Worm (Caenorhabditis elegans) whole organism, L2 larva: ENCODE data around the gene btb-4.
"Not testable (repeated sequence)": the region's sequence is repeated elsewhere in the genome, so short reads cannot be mapped to it uniquely, and the experiment has no call there.

ENCODE experiments used
- C34F6.9 ChIP-seq: fragments of 150-350 bp; optimal IDR thresholded peaks from 2 replicates; lab custom pipeline; 2014; ENCODE audit warnings: missing biosample characterization, missing genetic modification characterization
- F13H6.1 ChIP-seq: sonication (generic microtip); optimal IDR thresholded peaks from 2 replicates; lab custom pipeline; 2016; ENCODE audit warnings: missing genetic modification characterization, missing compliant biosample characterization
- Y55F3AM.14 ChIP-seq: fragments of 200-800 bp; sonication (Bioruptor generic); optimal IDR thresholded peaks from 2 replicates; lab custom pipeline; 2018; ENCODE audit warnings: mild to moderate bottlenecking, missing genetic modification characterization, missing compliant biosample characterization
- alr-1 ChIP-seq: fragments of 150-350 bp; optimal IDR thresholded peaks from 2 replicates; lab custom pipeline; 2014; ENCODE audit warnings: missing biosample characterization, missing genetic modification characterization
- blmp-1 ChIP-seq: sonication (generic microtip); optimal IDR thresholded peaks from 2 replicates; lab custom pipeline; 2017; ENCODE audit warnings: missing genetic modification characterization, mild to moderate bottlenecking, missing compliant biosample characterization, antibody characterized with exemption, moderate library complexity; ENCODE audit not compliant: insufficient read depth
- ceh-16 ChIP-seq: fragments of 150-350 bp; optimal IDR thresholded peaks from 2 replicates; lab custom pipeline; 2014; ENCODE audit warnings: missing biosample characterization, missing genetic modification characterization
- ceh-82 ChIP-seq: fragments of 150-350 bp; optimal IDR thresholded peaks from 2 replicates; lab custom pipeline; 2014; ENCODE audit warnings: missing biosample characterization, missing genetic modification characterization
- dmd-4 ChIP-seq: sonication (generic microtip); optimal IDR thresholded peaks from 2 replicates; lab custom pipeline; 2017; ENCODE audit warnings: missing biosample characterization, missing genetic modification characterization
- egl-27 ChIP-seq: sonication (generic microtip); optimal IDR thresholded peaks from 3 replicates; lab custom pipeline; 2017; ENCODE audit warnings: missing biosample characterization, missing genetic modification reagents, missing genetic modification characterization
- elt-1 ChIP-seq: fragments of 150-350 bp; optimal IDR thresholded peaks from 2 replicates; lab custom pipeline; 2014; ENCODE audit warnings: missing biosample characterization, missing genetic modification characterization
- elt-3 ChIP-seq: sonication (generic microtip); optimal IDR thresholded peaks from 2 replicates; lab custom pipeline; 2017; ENCODE audit warnings: missing biosample characterization, missing genetic modification characterization
- fos-1 ChIP-seq: fragments of 150-350 bp; optimal IDR thresholded peaks from 2 replicates; lab custom pipeline; 2014; ENCODE audit warnings: missing biosample characterization, missing genetic modification characterization
- gmeb-1 ChIP-seq: fragments of 150-350 bp; optimal IDR thresholded peaks from 2 replicates; lab custom pipeline; 2014; ENCODE audit warnings: missing biosample characterization, missing genetic modification characterization
- lin-11 ChIP-seq: fragments of 150-350 bp; sonication (generic microtip); optimal IDR thresholded peaks from 2 replicates; lab custom pipeline; 2014; ENCODE audit warnings: missing biosample characterization, missing genetic modification characterization, inconsistent platforms, mixed read lengths
- lsy-2 ChIP-seq, 2 experiments: fragments of 150-350 bp in 1 of 2; sonication (generic microtip) in 1 of 2; optimal IDR thresholded peaks; 2 replicates each; lab custom pipeline; 2014 to 2017; ENCODE audit warnings: missing biosample characterization in 2 of 2, missing genetic modification characterization in 2 of 2
- mbf-1 ChIP-seq: sonication (generic microtip); optimal IDR thresholded peaks from 2 replicates; lab custom pipeline; 2017; ENCODE audit warnings: missing biosample characterization, missing genetic modification characterization
- mdl-1 ChIP-seq, 2 experiments: fragments of 150-350 bp in 1 of 2; sonication (generic microtip) in 1 of 2; optimal IDR thresholded peaks; 2 replicates each; lab custom pipeline; 2017; ENCODE audit warnings: missing biosample characterization in 2 of 2, missing genetic modification characterization in 2 of 2
- nhr-12 ChIP-seq: fragments of 150-350 bp; optimal IDR thresholded peaks from 2 replicates; lab custom pipeline; 2014; ENCODE audit warnings: missing biosample characterization, missing genetic modification characterization
- nhr-23 ChIP-seq: fragments of 150-350 bp; optimal IDR thresholded peaks from 2 replicates; lab custom pipeline; 2014; ENCODE audit warnings: missing biosample characterization, missing genetic modification reagents, missing genetic modification characterization
- nhr-25 ChIP-seq: fragments of 150-350 bp; sonication (generic microtip); optimal IDR thresholded peaks from 3 replicates; lab custom pipeline; 2014; ENCODE audit warnings: missing biosample characterization, missing genetic modification characterization
- nhr-6 ChIP-seq: fragments of 150-350 bp; optimal IDR thresholded peaks from 2 replicates; lab custom pipeline; 2014; ENCODE audit warnings: missing biosample characterization, missing genetic modification characterization
- sem-4 ChIP-seq: fragments of 150-350 bp; optimal IDR thresholded peaks from 2 replicates; lab custom pipeline; 2014; ENCODE audit warnings: missing biosample characterization, missing genetic modification reagents, missing genetic modification characterization
- skn-1 ChIP-seq: sonication (generic microtip); optimal IDR thresholded peaks from 2 replicates; lab custom pipeline; 2017; ENCODE audit warnings: missing biosample characterization, missing genetic modification characterization
- sma-9 ChIP-seq, 2 experiments: fragments of 150-350 bp in 1 of 2; sonication (generic microtip) in 1 of 2; optimal IDR thresholded peaks; 2 replicates each; lab custom pipeline; 2014 to 2016; ENCODE audit warnings: missing genetic modification characterization in 2 of 2, mild to moderate bottlenecking in 1 of 2, missing biosample characterization in 1 of 2, missing compliant biosample characterization in 1 of 2, missing genetic modification reagents in 1 of 2, moderate library complexity in 1 of 2
- snpc-4 ChIP-seq: fragments of 150-350 bp; optimal IDR thresholded peaks from 2 replicates; lab custom pipeline; 2014; ENCODE audit warnings: missing biosample characterization, missing genetic modification characterization
- unc-39 ChIP-seq: fragments of 150-350 bp; optimal IDR thresholded peaks from 2 replicates; lab custom pipeline; 2014; ENCODE audit warnings: missing biosample characterization, missing genetic modification characterization
- unc-55 ChIP-seq: fragments of 150-350 bp; sonication (generic microtip); optimal IDR thresholded peaks from 3 replicates; lab custom pipeline; 2014; ENCODE audit warnings: missing biosample characterization, missing genetic modification reagents, missing genetic modification characterization
- unc-62 ChIP-seq: fragments of 150-350 bp; optimal IDR thresholded peaks from 2 replicates; lab custom pipeline; 2014; ENCODE audit warnings: missing biosample characterization, missing genetic modification reagents, missing genetic modification characterization
- ztf-11 ChIP-seq: sonication (generic microtip); optimal IDR thresholded peaks from 2 replicates; lab custom pipeline; 2017; ENCODE audit warnings: missing biosample characterization, missing genetic modification characterization

Gene btb-4

DNA sequence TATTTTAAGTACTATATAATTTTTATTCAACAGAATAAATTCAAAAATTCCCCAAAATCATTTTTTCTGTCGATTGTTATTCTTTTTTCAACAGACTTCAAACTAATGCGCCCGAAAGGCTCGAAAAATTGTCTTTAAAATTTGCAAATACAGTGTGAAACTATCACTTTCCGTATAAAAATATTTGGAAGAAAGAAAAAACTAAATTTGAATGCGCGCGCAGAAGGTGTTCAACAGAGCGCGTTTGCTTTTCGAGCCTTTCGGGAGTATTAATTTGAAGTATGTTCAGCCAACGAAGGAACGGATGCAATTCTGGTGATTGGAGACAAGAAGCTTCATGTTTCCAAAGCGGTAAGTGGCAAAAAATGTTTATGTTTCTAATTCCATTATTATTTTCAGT is at the start of gene btb-4:
TSS of gene btb-4 (plus strand) at position 35 of the 400 bp plus-strand sequence.
- TF ChIP-seq gmeb-1: peak; percentile 78
- peak; percentile 4 for TF ChIP-seq unc-55 (GFP tag; lab: Kevin White, UChicago)
- TF ChIP-seq, all 48 proteins: peak for 2; not testable (repeated sequence) for 46

DNA sequence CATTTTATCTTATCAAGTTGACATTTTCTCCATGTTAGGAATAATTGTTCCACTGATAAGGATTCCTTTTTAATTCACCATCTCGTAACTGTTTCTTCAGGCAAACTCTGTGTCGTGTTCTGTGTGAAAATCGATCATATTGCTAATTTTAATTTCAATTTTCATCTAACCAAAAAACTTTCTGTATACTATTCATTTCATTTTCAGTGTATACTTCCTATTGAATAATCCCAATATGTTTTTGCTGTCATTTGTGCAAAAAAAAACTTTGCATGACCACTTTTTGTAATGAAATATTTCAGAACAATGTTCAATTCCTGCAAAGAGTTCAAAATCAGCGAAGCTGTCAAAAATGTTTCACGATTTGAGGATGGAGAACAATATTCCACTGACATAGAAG is 45.1 kb upstream of the btb-4 start, which contains the start of gene Y16E11A.4:
TSS of gene Y16E11A.4 (plus strand) at position 301 of the 400 bp plus-strand sequence.
- TF ChIP-seq nhr-12 (tag; lab: Kevin White, UChicago) (no peak), ceh-82 (tag; lab: Kevin White, UChicago) (no peak), lsy-2 (tag; optimal IDR thresholded peaks at IDR 0.05; lab: Kevin White, UChicago) (no peak), ceh-16 (tag; lab: Kevin White, UChicago) (no peak), gmeb-1 (no peak), dmd-4 (tag; lab: Kevin White, UChicago) (no peak), elt-3 (tag; lab: Kevin White, UChicago) (no peak), nhr-6 (tag; lab: Kevin White, UChicago) (no peak), unc-62 (GFP tag; lab: Kevin White, UChicago) (no peak), mbf-1 (tag; lab: Kevin White, UChicago) (no peak), nhr-23 (tag; lab: Kevin White, UChicago) (no peak), lin-11 (tag; lab: Kevin White, UChicago) (no peak), C34F6.9 (no peak), skn-1 (tag; lab: Kevin White, UChicago) (no peak), sma-9 (GFP tag; optimal IDR thresholded peaks at IDR 0.05; lab: Kevin White, UChicago) (no peak), sma-9 (tag; optimal IDR thresholded peaks at IDR 0.05; lab: Kevin White, UChicago) (no peak), mdl-1 (tag; optimal IDR thresholded peaks at IDR 0.05; lab: Kevin White, UChicago) (no peak), unc-55 (GFP tag; lab: Kevin White, UChicago) (no peak)
- TF ChIP-seq, all 48 proteins: peak for 0

DNA sequence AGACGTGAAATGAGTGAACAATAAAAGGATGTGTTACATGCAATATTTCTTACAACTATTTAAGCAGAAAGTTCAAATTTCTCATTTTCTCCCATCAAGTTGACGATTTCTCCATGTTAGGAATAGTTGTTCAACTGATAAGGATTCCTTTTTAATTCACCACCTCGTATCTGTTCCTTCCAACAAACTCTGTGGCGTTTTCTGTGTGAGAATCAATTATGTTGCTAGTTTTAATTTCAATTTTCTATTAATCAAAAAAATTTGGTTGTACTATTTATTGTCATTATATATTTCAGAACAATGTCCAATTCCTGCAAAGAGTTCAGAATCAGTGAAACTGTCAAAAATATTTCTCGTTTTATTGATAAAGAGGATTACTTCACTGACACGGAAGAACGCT is 43.1 kb upstream of the btb-4 start, which contains the start of gene math-44:
TSS of gene math-44 (plus strand) at position 301 of the 400 bp plus-strand sequence.
- no peak for TF ChIP-seq unc-39 (tag; lab: Kevin White, UChicago)
- TF ChIP-seq egl-27 (tag; lab: Kevin White, UChicago): no peak
- TF ChIP-seq lsy-2 (tag; optimal IDR thresholded peaks at IDR 0.05; lab: Kevin White, UChicago): no peak
- TF ChIP-seq alr-1 (tag; lab: Kevin White, UChicago): no peak
- no peak for TF ChIP-seq nhr-23 (tag; lab: Kevin White, UChicago)
- no peak for TF ChIP-seq sem-4 (tag; lab: Kevin White, UChicago)

DNA sequence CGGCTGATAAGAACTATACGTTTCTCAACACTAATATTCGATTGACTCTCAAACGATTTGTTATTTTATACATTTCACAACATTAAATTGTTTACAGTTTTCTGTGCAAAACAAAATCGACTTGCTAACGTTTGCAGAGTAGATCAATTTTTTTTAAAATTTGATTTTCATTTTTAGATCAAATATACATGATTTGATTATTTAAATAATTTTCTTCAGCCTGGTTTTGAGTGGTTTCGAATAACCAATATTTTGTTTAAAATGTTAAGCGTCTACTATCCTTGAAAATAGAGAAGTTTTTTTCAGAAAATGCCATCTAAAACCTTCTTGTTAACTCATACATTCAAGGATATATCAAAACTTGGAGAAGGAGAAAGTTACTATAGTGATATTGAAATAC is 38.4 kb upstream of the btb-4 start, which contains the start of gene math-21:
TSS of gene math-21 (plus strand) at position 301 of the 400 bp plus-strand sequence.
- TF ChIP-seq fos-1 (tag; lab: Kevin White, UChicago): no peak

DNA sequence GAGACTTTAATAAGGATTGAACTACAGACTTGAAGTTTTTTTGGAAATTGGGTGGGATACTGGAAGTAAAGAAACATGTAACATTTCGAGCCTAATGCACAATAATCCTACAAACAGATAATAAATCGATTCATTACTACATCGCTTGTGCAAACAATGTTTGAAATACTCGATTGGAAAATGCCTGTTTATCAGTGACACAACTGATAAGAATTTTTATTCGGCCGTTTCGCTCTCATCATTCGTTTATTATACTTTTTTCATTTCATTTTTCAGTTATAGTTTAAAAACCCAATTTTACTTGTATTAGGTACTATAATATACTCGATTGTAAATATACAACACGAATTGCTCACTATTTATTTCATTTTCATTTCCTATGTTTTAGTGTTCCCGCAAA is 36.4 kb upstream of the btb-4 start:
- peak; percentile 89 for TF ChIP-seq fos-1 (tag; lab: Kevin White, UChicago)
- no peak for TF ChIP-seq nhr-25 (tag; lab: Kevin White, UChicago)
- peak; percentile 6 for TF ChIP-seq gmeb-1

DNA sequence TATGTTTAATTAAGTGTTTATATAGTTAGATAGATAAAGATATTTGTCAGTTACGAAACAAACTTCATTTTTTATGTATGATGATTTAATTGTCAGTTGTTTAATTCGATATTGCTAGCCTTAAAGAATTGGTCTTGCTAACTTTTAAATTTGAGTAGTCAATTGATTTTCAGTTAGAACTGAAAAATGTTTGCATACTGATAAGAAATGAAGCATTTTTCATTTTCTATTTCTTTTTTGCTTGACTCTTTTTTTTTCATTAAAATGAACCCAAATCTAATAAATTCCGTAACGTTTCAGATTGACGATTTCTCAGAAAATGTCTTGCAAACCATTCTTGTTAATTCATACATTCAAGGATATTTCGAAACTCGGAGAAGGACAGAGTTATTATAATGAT is 35.9 kb upstream of the btb-4 start, which contains the start of gene math-20:
TSS of gene math-20 (plus strand) at position 301 of the 400 bp plus-strand sequence.
- TF ChIP-seq Y55F3AM.14 (GFP tag; lab: Kevin White, UChicago): no peak
- TF ChIP-seq lin-11 (tag; lab: Kevin White, UChicago): no peak
- no peak for TF ChIP-seq elt-1
- no peak for TF ChIP-seq mdl-1 (tag; optimal IDR thresholded peaks at IDR 0.05; lab: Kevin White, UChicago)
- no peak for TF ChIP-seq snpc-4 (tag; lab: Kevin White, UChicago)
- no peak for TF ChIP-seq blmp-1

DNA sequence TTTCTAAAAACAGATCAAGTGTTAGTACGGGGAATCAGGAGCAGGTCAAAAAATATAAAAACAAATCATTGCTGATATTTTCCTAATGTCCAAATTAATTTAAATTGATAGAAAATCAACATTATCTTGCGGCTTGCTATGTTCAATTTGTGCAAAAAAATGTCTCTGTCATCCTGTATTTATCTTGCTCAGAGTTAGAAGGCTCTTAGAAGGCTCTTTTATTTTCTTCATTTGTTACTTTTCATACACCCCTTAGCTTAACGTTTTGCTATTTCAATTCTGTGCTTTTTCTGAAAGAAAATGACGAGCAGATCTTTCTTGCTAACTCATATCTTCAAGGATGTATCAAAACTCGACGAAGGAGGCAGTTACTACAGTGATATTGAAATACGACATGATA is 33.6 kb upstream of the btb-4 start, which contains the start of gene math-19:
TSS of gene math-19 (plus strand) at position 301 of the 400 bp plus-strand sequence.
- not testable (repeated sequence) for TF ChIP-seq sem-4 (tag; lab: Kevin White, UChicago); ztf-11; F13H6.1 (tag; lab: Kevin White, UChicago)
- TF ChIP-seq, all 48 proteins: peak for 0; not testable (repeated sequence) for 48
